Fruit fly (Drosophila melanogaster): ENCODE results near the gene HDAC11.

The HDAC11 gene

dm6 chr3R:24875939-24876842 lies 20.1 kb upstream of the HDAC11 start, which contains the start of gene CG3744 (continued):
- TF ChIP-seq CG18764 (GFP tag; optimal IDR thresholded peaks at IDR 0.05) (peak; percentile 81), schlank (tag; optimal IDR thresholded peaks at IDR 0.05) (peak; percentile 67), sd (tag; optimal IDR thresholded peaks at IDR 0.05) (peak; percentile 41), Dll (GFP tag; IDR thresholded peaks at IDR 0.05; ENCODE audit: partially characterized antibody) (peak; percentile 99), Myb (GFP tag; optimal IDR thresholded peaks at IDR 0.05) (peak; percentile 47), MBD-R2 (GFP tag; IDR thresholded peaks at IDR 0.05) (peak; percentile 90), NK7.1 (GFP tag; optimal IDR thresholded peaks at IDR 0.05) (peak; percentile 24), vnd (GFP tag; IDR thresholded peaks at IDR 0.05; ENCODE audit: partially characterized antibody) (peak; percentile 94), CG17802 (tag; optimal IDR thresholded peaks at IDR 0.05) (peak; percentile 45), CG8359 (GFP tag; optimal IDR thresholded peaks at IDR 0.05; ENCODE audit: borderline replicate concordance) (peak; percentile 55), CG10267 (tag; optimal IDR thresholded peaks at IDR 0.05) (peak; percentile 85), disco-r (GFP tag; optimal IDR thresholded peaks at IDR 0.05) (no peak), CG16779 (GFP tag; IDR thresholded peaks at IDR 0.05) (peak; percentile 83), zfh2 (GFP tag; optimal IDR thresholded peaks at IDR 0.05) (peak; percentile 89), ftz-f1 (GFP tag; optimal IDR thresholded peaks at IDR 0.05) (peak; percentile 45), CG7357 (GFP tag; IDR thresholded peaks at IDR 0.05) (peak; percentile 79), Ssrp (tag; optimal IDR thresholded peaks at IDR 0.05) (peak; percentile 88), CG10147 (GFP tag; optimal IDR thresholded peaks at IDR 0.05) (peak; percentile 85), CG15601 (tag; optimal IDR thresholded peaks at IDR 0.05) (peak; percentile 80), CG15514 (GFP tag; optimal IDR thresholded peaks at IDR 0.05) (peak; percentile 88), CG8944 (GFP tag; optimal IDR thresholded peaks at IDR 0.05) (peak; percentile 69), h (optimal IDR thresholded peaks at IDR 0.05) (no peak), Hr78 (GFP tag; optimal IDR thresholded peaks at IDR 0.05) (no peak), Mrtf (GFP tag; IDR thresholded peaks at IDR 0.05) (peak; percentile 94), Hey (tag; optimal IDR thresholded peaks at IDR 0.05) (peak; percentile 9), peb (GFP tag; IDR thresholded peaks at IDR 0.05) (peak; percentile 78), pnt (GFP tag; optimal IDR thresholded peaks at IDR 0.05) (peak; percentile 82), CG34376 (GFP tag; optimal IDR thresholded peaks at IDR 0.05) (peak; percentile 74), Atf3 (GFP tag; optimal IDR thresholded peaks at IDR 0.05) (peak; percentile 53), Atf-2 (GFP tag; optimal IDR thresholded peaks at IDR 0.05) (peak; percentile 42), kni (GFP tag; optimal IDR thresholded peaks at IDR 0.05) (peak; percentile 80), hb (GFP tag; IDR thresholded peaks at IDR 0.05; ENCODE audit: partially characterized antibody) (peak; percentile 87), CG6654 (GFP tag; optimal IDR thresholded peaks at IDR 0.05) (peak; percentile 57), Nf-YC (tag; optimal IDR thresholded peaks at IDR 0.05) (peak; percentile 84), Atf6 (GFP tag; IDR thresholded peaks at IDR 0.05) (peak; percentile 82), CG17385 (GFP tag; optimal IDR thresholded peaks at IDR 0.05) (peak; percentile 80), ATbp (GFP tag; optimal IDR thresholded peaks at IDR 0.05) (no peak), CG17912 (GFP tag; optimal IDR thresholded peaks at IDR 0.05) (peak; percentile 56), caup (GFP tag; optimal IDR thresholded peaks at IDR 0.05; ENCODE audit: severe bottlenecking) (peak; percentile 93), ato (GFP tag; IDR thresholded peaks at IDR 0.05; ENCODE audit: partially characterized antibody) (peak; percentile 77), D19A (tag; optimal IDR thresholded peaks at IDR 0.05) (peak; percentile 80), wek (GFP tag; optimal IDR thresholded peaks at IDR 0.05) (peak; percentile 23), eyg (GFP tag; optimal IDR thresholded peaks at IDR 0.05) (peak; percentile 46), CG33557 (GFP tag; optimal IDR thresholded peaks at IDR 0.05) (peak; percentile 78), zf30C (GFP tag; optimal IDR thresholded peaks at IDR 0.05) (peak; percentile 21), aop (GFP tag; IDR thresholded peaks at IDR 0.05) (peak; percentile 90; the same call in 1 of the 2 replicates), bbx (GFP tag; IDR thresholded peaks at IDR 0.05; ENCODE audit: partially characterized antibody) (peak; percentile 95)
